Fruit fly (Drosophila melanogaster) whole organism, wandering third instar larva: Measurements from ENCODE around the gene CG13857.

Experiments
- CrebA ChIP-seq: fragments of 200-800 bp; sonication (Bioruptor generic); optimal IDR thresholded peaks from 2 replicates; lab custom pipeline; 2016; ENCODE audit warnings: missing biosample characterization, mild to moderate bottlenecking, missing genetic modification characterization, borderline replicate concordance
- Dif ChIP-seq: fragments of 200-275, 200-300 bp; sonication (Bioruptor generic); optimal IDR thresholded peaks from 2 replicates; lab custom pipeline; 2018; ENCODE audit warnings: missing biosample characterization, missing genetic modification characterization; ENCODE audit not compliant: partially characterized antibody
- GATAd ChIP-seq: sonication (Bioruptor generic); optimal IDR thresholded peaks from 2 replicates; lab custom pipeline; 2016; ENCODE audit warnings: missing biosample characterization, missing genetic modification characterization
- HLH106 ChIP-seq: fragments of 200-800 bp; optimal IDR thresholded peaks from 3 replicates; lab custom pipeline; 2019; ENCODE audit warnings: missing biosample characterization, mild to moderate bottlenecking, missing genetic modification characterization, moderate library complexity
- Hnf4 ChIP-seq: fragments of 200-800 bp; sonication (Bioruptor generic); optimal IDR thresholded peaks from 2 replicates; lab custom pipeline; 2016; ENCODE audit warnings: missing biosample characterization, mild to moderate bottlenecking, missing genetic modification characterization
- Jra ChIP-seq: sonication (Bioruptor generic); optimal IDR thresholded peaks from 2 replicates; lab custom pipeline; 2016; ENCODE audit warnings: missing biosample characterization, missing genetic modification characterization
- Myc ChIP-seq: fragments of >200 bp; optimal IDR thresholded peaks from 2 replicates; lab custom pipeline; 2017
- N ChIP-seq: fragments of >200 bp; optimal IDR thresholded peaks from 2 replicates; lab custom pipeline; 2018; ENCODE audit warnings: missing biosample characterization, missing external identifiers, missing genetic modification characterization
- Rel ChIP-seq, 2 experiments: fragments of 200-800 bp; sonication (Bioruptor generic) in 1 of 2; optimal IDR thresholded peaks; 2 replicates in 1 of 2; 3 replicates in 1 of 2; lab custom pipeline; 2016 to 2019; ENCODE audit warnings: mild to moderate bottlenecking in 2 of 2, missing biosample characterization in 2 of 2, missing genetic modification characterization in 2 of 2, moderate library complexity in 1 of 2
- Sp1 ChIP-seq: fragments of 200-800 bp; sonication (Bioruptor generic); optimal IDR thresholded peaks from 3 replicates; lab custom pipeline; 2019; ENCODE audit warnings: missing biosample characterization, mild to moderate bottlenecking, missing genetic modification characterization, moderate library complexity
- Vsx2 ChIP-seq: fragments of 200-300, 225-300 bp; sonication (Bioruptor generic); optimal IDR thresholded peaks from 2 replicates; lab custom pipeline; 2018; ENCODE audit warnings: missing biosample characterization, missing genetic modification characterization; ENCODE audit not compliant: partially characterized antibody
- br ChIP-seq: fragments of 200-800 bp; sonication (Bioruptor generic); optimal IDR thresholded peaks from 2 replicates; lab custom pipeline; 2016; ENCODE audit warnings: missing biosample characterization, missing genetic modification characterization
- dl ChIP-seq, 2 experiments: fragments of 175-275, 200-275 bp in 1 of 2; fragments of 200-275 bp in 1 of 2; sonication (Bioruptor generic); optimal IDR thresholded peaks; lab custom pipeline; 2018; ENCODE audit warnings: mild to moderate bottlenecking in 2 of 2, missing biosample characterization in 2 of 2, missing genetic modification characterization in 2 of 2, moderate library complexity in 2 of 2; ENCODE audit not compliant: partially characterized antibody in 2 of 2, insufficient read depth in 1 of 2
- ey ChIP-seq: fragments of 200-800 bp; sonication (Bioruptor generic); optimal IDR thresholded peaks from 2 replicates; lab custom pipeline; 2016; ENCODE audit warnings: missing biosample characterization, missing genetic modification characterization
- foxo ChIP-seq, 2 experiments: fragments of 200-800 bp; sonication (Bioruptor generic); optimal IDR thresholded peaks; 2 replicates in 1 of 2; 3 replicates in 1 of 2; lab custom pipeline; 2016 to 2017; ENCODE audit warnings: missing biosample characterization in 2 of 2, missing genetic modification characterization in 2 of 2
- fru ChIP-seq: fragments of 200-800 bp; sonication (Bioruptor generic); optimal IDR thresholded peaks from 3 replicates; lab custom pipeline; 2016; ENCODE audit warnings: missing biosample characterization, mild to moderate bottlenecking, missing genetic modification characterization
- h ChIP-seq: fragments of 200-800 bp; sonication (Bioruptor generic); optimal IDR thresholded peaks from 3 replicates; lab custom pipeline; 2016; ENCODE audit warnings: missing biosample characterization, mild to moderate bottlenecking, missing genetic modification characterization
- jim ChIP-seq: fragments of 175-275, 200-325 bp; sonication (Bioruptor generic); optimal IDR thresholded peaks from 2 replicates; lab custom pipeline; 2016; ENCODE audit warnings: missing biosample characterization, mild to moderate bottlenecking, missing genetic modification characterization
- lola ChIP-seq: fragments of >200 bp; optimal IDR thresholded peaks from 2 replicates; lab custom pipeline; 2017; ENCODE audit warnings: missing biosample characterization, missing genetic modification characterization
- pan ChIP-seq: fragments of >200 bp; optimal IDR thresholded peaks from 2 replicates; lab custom pipeline; 2017
- tai ChIP-seq: sonication (Bioruptor generic); optimal IDR thresholded peaks from 2 replicates; lab custom pipeline; 2016; ENCODE audit warnings: missing biosample characterization, missing genetic modification characterization
- woc ChIP-seq: sonication (Bioruptor generic); optimal IDR thresholded peaks from 2 replicates; lab custom pipeline; 2016; ENCODE audit warnings: missing biosample characterization, mild to moderate bottlenecking, missing genetic modification characterization

The CG13857 gene

DNA sequence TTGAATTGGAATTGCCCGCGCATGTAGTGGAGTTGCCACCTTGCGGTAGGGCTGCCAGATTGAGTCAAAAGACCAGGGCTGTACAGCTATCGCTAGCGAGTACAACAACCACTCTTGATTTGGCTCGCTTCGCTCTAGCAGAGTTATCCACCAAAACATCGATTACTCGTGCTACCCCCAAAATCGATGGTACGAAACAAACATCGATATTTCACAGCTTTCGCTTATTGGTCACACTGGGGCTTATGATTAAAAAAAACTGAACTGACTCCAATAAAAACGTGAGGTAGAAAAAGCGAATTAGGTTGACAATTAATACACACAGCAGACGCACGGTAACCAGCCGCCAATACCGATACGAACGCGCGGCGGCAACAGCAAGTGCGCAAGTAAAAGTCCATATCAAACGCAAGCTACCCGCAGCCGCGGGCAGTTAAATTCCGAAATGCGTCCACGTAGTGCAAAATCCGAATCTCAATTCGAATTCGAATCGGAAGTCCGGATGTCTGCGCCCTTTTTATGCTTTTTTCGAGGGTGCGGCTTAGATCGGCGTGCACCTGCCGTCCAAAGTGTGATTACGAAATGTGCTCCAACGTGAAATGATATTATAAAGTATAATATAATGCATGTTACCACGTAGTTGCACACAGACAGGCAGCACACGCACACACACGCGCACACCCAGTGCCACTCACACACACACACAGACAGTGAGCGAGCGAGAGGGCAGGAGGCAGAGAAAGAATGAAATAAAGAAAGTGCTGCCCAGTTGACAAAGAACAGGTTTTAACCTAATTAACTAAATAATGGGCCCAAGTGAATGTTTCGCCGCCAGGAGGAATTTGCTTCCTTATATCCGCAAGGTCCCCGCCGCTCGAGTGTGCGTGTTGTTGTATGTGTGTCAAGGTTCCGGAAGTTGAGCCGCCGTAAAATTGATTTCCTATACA is 37.2 kb downstream of the CG13857 start, which contains the start of gene Sar1:
Sar1 (plus strand) TSS at position 222 of the 947 bp plus-strand sequence.
- TF ChIP-seq h (peak; percentile 30), CrebA (GFP tag; lab: Kevin White, UChicago) (no peak), Myc (lab: Kevin White, UChicago) (peak; percentile 10), HLH106 (tag; lab: Kevin White, UChicago) (peak; percentile 31), Vsx2 (GFP tag; lab: Kevin White, UChicago) (peak; percentile 82), ey (GFP tag; lab: Kevin White, UChicago) (no peak), Hnf4 (no peak), br (GFP tag; lab: Kevin White, UChicago) (peak; percentile 10), N (GFP tag; lab: Kevin White, UChicago) (peak; percentile 30), foxo (GFP tag; optimal IDR thresholded peaks at IDR 0.05; lab: Kevin White, UChicago) (peak in 1 of 2 experiments; percentile 34)

DNA sequence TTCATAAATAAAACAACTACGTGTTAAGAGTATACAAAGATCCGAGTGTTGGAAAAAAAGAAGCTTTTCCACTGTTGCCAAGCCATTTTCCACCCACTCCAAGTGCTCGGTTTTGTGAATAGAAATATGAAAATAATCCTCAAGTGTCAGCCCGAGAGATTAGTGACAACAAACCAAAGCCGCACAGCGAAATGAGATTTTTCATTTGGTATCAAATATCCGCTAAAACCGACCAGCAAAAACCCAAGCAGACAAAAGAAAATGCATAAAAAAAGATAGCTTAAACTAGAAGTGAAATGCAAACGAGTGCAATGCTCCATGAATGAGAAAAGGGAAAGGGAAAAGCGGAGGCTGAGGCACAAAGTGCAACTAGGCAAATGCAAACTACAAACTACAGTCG is 42.5 kb downstream of the CG13857 start, which contains the start of gene rdhB:
rdhB (plus strand) TSS at position 301 of the 400 bp plus-strand sequence.
- TF ChIP-seq pan (lab: Kevin White, UChicago): no peak
- TF ChIP-seq Sp1: no peak

DNA sequence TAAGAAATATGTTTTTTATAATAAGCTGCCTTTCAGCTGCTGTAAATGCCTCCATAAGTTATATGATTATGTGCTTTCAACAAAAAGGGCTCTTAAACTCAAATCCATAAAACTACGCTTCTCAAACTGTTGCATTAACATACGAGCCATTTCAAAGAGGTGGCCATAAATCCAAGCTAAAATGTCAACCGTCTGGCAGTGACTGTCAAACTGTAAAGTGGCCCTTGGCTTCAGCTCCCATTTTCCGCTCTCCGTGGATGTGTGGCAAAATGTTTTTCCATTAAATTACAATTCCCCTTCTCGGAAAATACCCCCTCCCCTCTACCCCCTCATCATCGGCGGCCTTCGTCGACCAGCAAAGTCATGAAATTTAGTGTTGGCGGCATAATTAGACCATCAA is 51.2 kb downstream of the CG13857 start:
- TF ChIP-seq CrebA (GFP tag; lab: Kevin White, UChicago): no peak
- TF ChIP-seq fru (GFP tag; lab: Kevin White, UChicago): no peak
- no peak for TF ChIP-seq Jra (GFP tag; lab: Kevin White, UChicago)
- no peak for TF ChIP-seq lola
- TF ChIP-seq dl (GFP tag; optimal IDR thresholded peaks at IDR 0.05; lab: Kevin White, UChicago; ENCODE audit: insufficient read depth in 1 of 2, partially characterized antibody in 2 of 2): no peak
- no peak for TF ChIP-seq woc (GFP tag; lab: Kevin White, UChicago)
- no peak for TF ChIP-seq jim
- TF ChIP-seq Rel (GFP tag; optimal IDR thresholded peaks at IDR 0.05; lab: Kevin White, UChicago): no peak
- TF ChIP-seq Rel (tag; optimal IDR thresholded peaks at IDR 0.05; lab: Kevin White, UChicago): no peak
- TF ChIP-seq tai (GFP tag; lab: Kevin White, UChicago): no peak
- no peak for TF ChIP-seq br (GFP tag; lab: Kevin White, UChicago)
- TF ChIP-seq Dif: no peak
- no peak for TF ChIP-seq GATAd
